Worm (Caenorhabditis elegans) whole organism, midembryonic: Measurements from ENCODE around the gene blos-8.

Experiments used
- T22C8.4 ChIP-seq: fragments of 200-800 bp; sonication (Bioruptor generic); IDR thresholded peaks from 2 replicates; pipeline ENCODE4 v1.3.6; 2022; ENCODE audit warnings: missing genetic modification characterization, missing compliant biosample characterization
- cog-1 ChIP-seq: sonication (generic microtip); optimal IDR thresholded peaks from 2 replicates; lab custom pipeline; 2016; ENCODE audit warnings: missing genetic modification characterization, missing compliant biosample characterization
- flt-1 ChIP-seq: fragments of 200-800 bp; sonication (Bioruptor generic); IDR thresholded peaks from 2 replicates; pipeline ENCODE4 v1.3.6; 2022; ENCODE audit warnings: missing genetic modification characterization, missing compliant biosample characterization
- klf-2 ChIP-seq: fragments of 200-800 bp; sonication (Bioruptor generic); conservative IDR thresholded peaks from 2 replicates; pipeline ENCODE4 v1.3.6; 2022; ENCODE audit warnings: missing genetic modification reagents, missing genetic modification characterization, missing compliant biosample characterization
- med-1 ChIP-seq: sonication (generic microtip); optimal IDR thresholded peaks from 2 replicates; lab custom pipeline; 2017; ENCODE audit warnings: missing genetic modification characterization, mild to moderate bottlenecking, missing compliant biosample characterization, antibody characterized with exemption, missing genetic modification reagents; ENCODE audit not compliant: insufficient read depth
- tab-1 ChIP-seq: fragments of 200-800 bp; sonication (Bioruptor generic); IDR thresholded peaks from 2 replicates; pipeline ENCODE4 v1.3.6; 2022; ENCODE audit warnings: missing genetic modification characterization, missing compliant biosample characterization
- ztf-23 ChIP-seq: fragments of 200-800 bp; sonication (Bioruptor generic); IDR thresholded peaks from 2 replicates; pipeline ENCODE4 v1.3.6; 2022; ENCODE audit warnings: missing genetic modification reagents, missing genetic modification characterization, missing compliant biosample characterization

DNA sequence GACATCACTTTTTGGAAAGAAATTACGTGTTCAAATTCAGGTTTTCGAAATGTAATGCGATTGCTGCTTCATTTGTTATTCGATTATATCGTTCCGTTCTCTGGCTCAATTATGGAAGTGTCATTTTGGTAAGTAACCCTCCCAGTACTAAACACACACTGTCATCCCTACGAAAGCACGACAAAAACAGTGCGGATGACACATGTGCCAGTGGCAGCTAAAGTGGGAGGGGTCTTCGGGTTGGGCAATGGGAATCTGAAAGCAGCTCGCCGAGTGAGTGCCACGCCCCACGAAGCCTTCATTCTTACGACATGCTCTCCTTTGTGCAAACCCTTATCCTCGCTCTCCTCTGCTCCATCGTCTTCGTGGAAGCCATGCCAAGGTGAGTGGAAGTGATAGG, 2.5 kb upstream of the blos-8 start, which contains the start of gene flp-32:
- TF ChIP-seq ztf-23 (GFP tag; lab: Robert Waterston, UW) (no peak), klf-2 (GFP tag; lab: Robert Waterston, UW) (no peak), flt-1 (GFP tag; lab: Robert Waterston, UW) (no peak), tab-1 (GFP tag; lab: Robert Waterston, UW) (no peak), med-1 (no peak), cog-1 (tag; lab: Kevin White, UChicago) (no peak), T22C8.4 (no peak)
